Worm (Caenorhabditis elegans) whole organism, L4 larva: ENCODE data around the gene sre-31.

Experiments
- F44E2.7 ChIP-seq: fragments of 200-800 bp; sonication (Bioruptor generic); IDR thresholded peaks from 2 replicates; pipeline ENCODE4 v2.1.2; 2022; ENCODE audit warnings: missing genetic modification characterization, missing compliant biosample characterization
- Y48G9A.11 ChIP-seq: fragments of 200-800 bp; sonication (Bioruptor generic); IDR thresholded peaks from 2 replicates; pipeline ENCODE4 v1.3.6; 2022; ENCODE audit warnings: missing genetic modification reagents, missing genetic modification characterization, missing compliant biosample characterization
- aha-1 ChIP-seq: fragments of 150-350 bp; peaks from one replicate; lab custom pipeline; 2014; ENCODE audit warnings: missing biosample characterization, missing genetic modification characterization
- arid-1 ChIP-seq: fragments of 200-800 bp; sonication (Bioruptor generic); conservative IDR thresholded peaks from 2 replicates; pipeline ENCODE4 v1.3.6; 2022; ENCODE audit warnings: missing genetic modification reagents, missing genetic modification characterization, missing compliant biosample characterization
- attf-4 ChIP-seq: sonication (generic microtip); optimal IDR thresholded peaks from 3 replicates; lab custom pipeline; 2017; ENCODE audit warnings: missing biosample characterization, missing genetic modification characterization
- ceh-20 ChIP-seq: fragments of 200-800 bp; sonication (Bioruptor generic); IDR thresholded peaks from 2 replicates; pipeline ENCODE4 v1.3.6; 2022; ENCODE audit warnings: missing genetic modification reagents, missing genetic modification characterization, missing compliant biosample characterization
- ceh-28 ChIP-seq: fragments of 150-350 bp; optimal IDR thresholded peaks from 2 replicates; lab custom pipeline; 2014; ENCODE audit warnings: missing biosample characterization, missing genetic modification reagents, missing genetic modification characterization
- daf-16 ChIP-seq, 3 experiments: sonication (generic microtip); optimal IDR thresholded peaks; 2 replicates each; lab custom pipeline; 2016 to 2017; ENCODE audit warnings: missing genetic modification characterization in 3 of 3, missing genetic modification reagents in 3 of 3, mild to moderate bottlenecking in 2 of 3, missing compliant biosample characterization in 2 of 3, missing biosample characterization in 1 of 3, moderate library complexity in 1 of 3
- duxl-1 ChIP-seq: sonication (generic microtip); optimal IDR thresholded peaks from 2 replicates; lab custom pipeline; 2016; ENCODE audit warnings: mild to moderate bottlenecking, missing genetic modification characterization, moderate library complexity, missing compliant biosample characterization; ENCODE audit not compliant: poor library complexity
- dve-1 ChIP-seq: sonication (generic microtip); optimal IDR thresholded peaks from 2 replicates; lab custom pipeline; 2017; ENCODE audit warnings: antibody characterized with exemption, mild to moderate bottlenecking, missing genetic modification characterization, missing compliant biosample characterization; ENCODE audit not compliant: insufficient read depth
- egl-27 ChIP-seq: sonication (generic microtip); optimal IDR thresholded peaks from 3 replicates; lab custom pipeline; 2017; ENCODE audit warnings: missing biosample characterization, missing genetic modification reagents, missing genetic modification characterization
- fkh-10 ChIP-seq: fragments of 150-350 bp; optimal IDR thresholded peaks from 2 replicates; lab custom pipeline; 2014; ENCODE audit warnings: missing biosample characterization, missing genetic modification reagents, missing genetic modification characterization
- fos-1 ChIP-seq: fragments of 150-350 bp; optimal IDR thresholded peaks from 2 replicates; lab custom pipeline; 2014; ENCODE audit warnings: missing biosample characterization, missing genetic modification characterization
- lin-13 ChIP-seq: fragments of 150-350 bp; optimal IDR thresholded peaks from 2 replicates; lab custom pipeline; 2014; ENCODE audit warnings: missing biosample characterization, missing genetic modification reagents, missing genetic modification characterization
- lin-29 ChIP-seq: fragments of 200-800 bp; sonication (Bioruptor generic); IDR thresholded peaks from 2 replicates; pipeline ENCODE4 v1.3.6; 2022; ENCODE audit warnings: missing genetic modification reagents, missing genetic modification characterization, missing compliant biosample characterization
- lir-3 ChIP-seq: sonication (generic microtip); optimal IDR thresholded peaks from 2 replicates; lab custom pipeline; 2016; ENCODE audit warnings: mild to moderate bottlenecking, missing genetic modification characterization, missing compliant biosample characterization
- lsy-2 ChIP-seq, 2 experiments: fragments of 150-350 bp in 1 of 2; sonication (generic microtip) in 1 of 2; optimal IDR thresholded peaks; 2 replicates each; lab custom pipeline; 2014 to 2017; ENCODE audit warnings: missing biosample characterization in 2 of 2, missing genetic modification characterization in 2 of 2
- mdt-29 ChIP-seq: fragments of 200-800 bp; sonication (Bioruptor generic); IDR thresholded peaks from 2 replicates; pipeline ENCODE4 v1.3.6; 2022; ENCODE audit warnings: missing genetic modification reagents, missing genetic modification characterization, missing compliant biosample characterization
- mep-1 ChIP-seq: fragments of 150-350 bp; sonication (generic microtip); optimal IDR thresholded peaks from 3 replicates; lab custom pipeline; 2014; ENCODE audit warnings: missing biosample characterization, missing genetic modification characterization
- mes-2 ChIP-seq: sonication (generic microtip); optimal IDR thresholded peaks from 2 replicates; lab custom pipeline; 2016; ENCODE audit warnings: missing genotype, mild to moderate bottlenecking, missing genetic modification characterization, missing compliant biosample characterization; ENCODE audit not compliant: poor library complexity, severe bottlenecking
- mxl-3 ChIP-seq: fragments of 200-800 bp; sonication (Bioruptor generic); optimal IDR thresholded peaks from 2 replicates; lab custom pipeline; 2018; ENCODE audit warnings: mild to moderate bottlenecking, missing genetic modification characterization, missing compliant biosample characterization
- nhr-10 ChIP-seq: fragments of 150-350 bp; optimal IDR thresholded peaks from 2 replicates; lab custom pipeline; 2014; ENCODE audit warnings: missing biosample characterization, missing genetic modification characterization
- nhr-237 ChIP-seq: sonication (generic microtip); optimal IDR thresholded peaks from 2 replicates; lab custom pipeline; 2017; ENCODE audit warnings: missing biosample characterization, missing genetic modification characterization
- nhr-25 ChIP-seq: sonication (generic microtip); optimal IDR thresholded peaks from 2 replicates; lab custom pipeline; 2017; ENCODE audit warnings: missing genetic modification characterization, mild to moderate bottlenecking, missing compliant biosample characterization, antibody characterized with exemption, moderate library complexity, borderline replicate concordance; ENCODE audit not compliant: insufficient read depth
- nhr-48 ChIP-seq: sonication (generic microtip); optimal IDR thresholded peaks from 2 replicates; lab custom pipeline; 2016; ENCODE audit warnings: mild to moderate bottlenecking, missing genetic modification characterization, missing compliant biosample characterization
- nhr-77 ChIP-seq: fragments of 150-350 bp; optimal IDR thresholded peaks from 2 replicates; lab custom pipeline; 2014; ENCODE audit warnings: missing biosample characterization, missing genetic modification characterization
- pha-4 ChIP-seq, 2 experiments: fragments of 150-350 bp in 1 of 2; fragments of 200-800 bp in 1 of 2; sonication (Bioruptor generic) in 1 of 2; IDR thresholded peaks in 1 of 2; optimal IDR thresholded peaks in 1 of 2; 2 replicates each; pipeline versions ENCODE4 v1.3.6 to Lab custom; 2014 to 2022; ENCODE audit warnings: missing genetic modification characterization in 2 of 2, missing genetic modification reagents in 2 of 2, missing biosample characterization in 1 of 2, missing compliant biosample characterization in 1 of 2
- php-3 ChIP-seq: fragments of 200-800 bp; sonication (Bioruptor generic); IDR thresholded peaks from 2 replicates; pipeline ENCODE4 v1.3.6; 2022; ENCODE audit warnings: missing genetic modification reagents, missing genetic modification characterization, missing compliant biosample characterization
- saeg-2 ChIP-seq: fragments of 200-800 bp; sonication (Bioruptor generic); IDR thresholded peaks from 2 replicates; pipeline ENCODE4 v1.3.6; 2022; ENCODE audit warnings: missing genetic modification reagents, missing genetic modification characterization, missing compliant biosample characterization
- sdz-12 ChIP-seq: fragments of 200-800 bp; sonication (Bioruptor generic); optimal IDR thresholded peaks from 2 replicates; lab custom pipeline; 2018; ENCODE audit warnings: mild to moderate bottlenecking, missing genetic modification characterization, missing compliant biosample characterization
- set-16 ChIP-seq: fragments of 200-800 bp; sonication (Bioruptor generic); IDR thresholded peaks from 2 replicates; pipeline ENCODE4 v1.3.6; 2022; ENCODE audit warnings: missing genetic modification reagents, missing genetic modification characterization, missing compliant biosample characterization
- skn-1 ChIP-seq: fragments of 150-350 bp; optimal IDR thresholded peaks from 2 replicates; lab custom pipeline; 2014; ENCODE audit warnings: missing biosample characterization, missing genetic modification characterization
- snpc-4 ChIP-seq: fragments of 150-350 bp; optimal IDR thresholded peaks from 2 replicates; lab custom pipeline; 2014; ENCODE audit warnings: missing biosample characterization, missing genetic modification characterization
- spr-1 ChIP-seq: sonication (generic microtip); optimal IDR thresholded peaks from 2 replicates; lab custom pipeline; 2016; ENCODE audit warnings: mild to moderate bottlenecking, missing genetic modification characterization, missing compliant biosample characterization
- spr-3 ChIP-seq: fragments of 200-800 bp; sonication (Bioruptor generic); optimal IDR thresholded peaks from 2 replicates; lab custom pipeline; 2018; ENCODE audit warnings: mild to moderate bottlenecking, missing genetic modification characterization, missing compliant biosample characterization
- tag-97 ChIP-seq: fragments of 200-800 bp; sonication (Bioruptor generic); IDR thresholded peaks from 2 replicates; pipeline ENCODE4 v1.3.6; 2022; ENCODE audit warnings: missing genetic modification characterization, missing compliant biosample characterization
- unc-130 ChIP-seq: sonication (generic microtip); optimal IDR thresholded peaks from 2 replicates; lab custom pipeline; 2016; ENCODE audit warnings: missing genetic modification reagents, missing genetic modification characterization, missing compliant biosample characterization
- unc-62 ChIP-seq, 3 experiments: fragments of 150-350 bp in 1 of 3; sonication (generic microtip); optimal IDR thresholded peaks in 2 of 3; peaks in 1 of 3; 1 replicate in 1 of 3; 2 replicates in 2 of 3; lab custom pipeline; 2014 to 2017; ENCODE audit warnings: missing biosample characterization in 3 of 3, missing genetic modification characterization in 3 of 3, missing genetic modification reagents in 3 of 3, missing genotype in 1 of 3
- zag-1 ChIP-seq: fragments of 150-350 bp; optimal IDR thresholded peaks from 2 replicates; lab custom pipeline; 2014; ENCODE audit warnings: missing biosample characterization, missing genetic modification characterization
- zfp-2 ChIP-seq: sonication (generic microtip); optimal IDR thresholded peaks from 2 replicates; lab custom pipeline; 2016; ENCODE audit warnings: mild to moderate bottlenecking, missing genetic modification characterization, missing compliant biosample characterization

sre-31 gene

ce11 chrII:12393690-12394089 lies 14.9 kb downstream of the sre-31 start, which contains the start of gene Y57A10B.7:
Gene Y57A10B.7, minus strand, starts transcription at chrII:12393790.
- TF ChIP-seq mxl-3 (no peak), skn-1 (tag; lab: Kevin White, UChicago) (no peak), nhr-25 (tag; lab: Kevin White, UChicago) (no peak), nhr-237 (tag; lab: Kevin White, UChicago) (no peak), nhr-10 (tag; lab: Kevin White, UChicago) (no peak), nhr-77 (no peak), snpc-4 (no peak), set-16 (no peak), mdt-29 (GFP tag; lab: Robert Waterston, UW) (no peak), ceh-28 (tag; lab: Kevin White, UChicago) (no peak), unc-62 (GFP tag; optimal IDR thresholded peaks at IDR 0.05 in 1 of 2; lab: Kevin White, UChicago) (no peak), unc-62 (tag; optimal IDR thresholded peaks at IDR 0.05; lab: Kevin White, UChicago) (no peak), duxl-1 (tag; lab: Kevin White, UChicago) (no peak), Y48G9A.11 (no peak), php-3 (GFP tag; lab: Robert Waterston, UW) (no peak), lir-3 (no peak), pha-4 (GFP tag; IDR thresholded peaks at IDR 0.05; lab: Robert Waterston, UW) (no peak), pha-4 (tag; optimal IDR thresholded peaks at IDR 0.05; lab: Kevin White, UChicago) (no peak), nhr-48 (tag; lab: Kevin White, UChicago) (no peak), daf-16 (GFP tag; optimal IDR thresholded peaks at IDR 0.05; lab: Kevin White, UChicago) (no peak), daf-16 (tag; optimal IDR thresholded peaks at IDR 0.05; lab: Kevin White, UChicago) (no peak), zfp-2 (tag; lab: Kevin White, UChicago) (no peak), lin-29 (no peak)
- TF ChIP-seq, all 104 proteins: peak for 0

- no peak for TF ChIP-seq sdz-12 (GFP tag; lab: Kevin White, UChicago)
- no peak for TF ChIP-seq attf-4 (tag; lab: Kevin White, UChicago)
- TF ChIP-seq lin-13: no peak
- no peak for TF ChIP-seq lsy-2 (tag; optimal IDR thresholded peaks at IDR 0.05; lab: Kevin White, UChicago)
- no peak for TF ChIP-seq egl-27 (tag; lab: Kevin White, UChicago)
- TF ChIP-seq fkh-10 (GFP tag; lab: Kevin White, UChicago): no peak
- no peak for TF ChIP-seq fos-1 (tag; lab: Kevin White, UChicago)
- TF ChIP-seq zag-1: no peak
- no peak for TF ChIP-seq spr-1 (tag; lab: Kevin White, UChicago)
- no peak for TF ChIP-seq mep-1 (tag; lab: Kevin White, UChicago)
- no peak for TF ChIP-seq dve-1
Observed at ce11 chrII:12389783-12390182, 18.8 kb downstream of the sre-31 start, which contains the start of gene Y57A10B.6. Gene Y57A10B.6, plus strand, starts transcription at chrII:12390083.

- TF ChIP-seq nhr-10 (tag; lab: Kevin White, UChicago) (no peak), aha-1 (tag; lab: Kevin White, UChicago) (no peak), mes-2 (no peak), F44E2.7 (GFP tag; lab: Robert Waterston, UW) (no peak), nhr-48 (tag; lab: Kevin White, UChicago) (no peak), spr-1 (tag; lab: Kevin White, UChicago) (no peak), ceh-20 (GFP tag; lab: Robert Waterston, UW) (no peak), unc-62 (GFP tag; optimal IDR thresholded peaks at IDR 0.05 in 1 of 2; lab: Kevin White, UChicago) (no peak), unc-62 (tag; optimal IDR thresholded peaks at IDR 0.05; lab: Kevin White, UChicago) (no peak), attf-4 (tag; lab: Kevin White, UChicago) (no peak), saeg-2 (GFP tag; lab: Robert Waterston, UW) (no peak), tag-97 (GFP tag; lab: Robert Waterston, UW) (no peak), spr-3 (GFP tag; lab: Kevin White, UChicago) (no peak), pha-4 (GFP tag; IDR thresholded peaks at IDR 0.05; lab: Robert Waterston, UW) (no peak), pha-4 (tag; optimal IDR thresholded peaks at IDR 0.05; lab: Kevin White, UChicago) (no peak), arid-1 (GFP tag; lab: Robert Waterston, UW) (no peak), unc-130 (GFP tag; lab: Kevin White, UChicago) (no peak)
Observed at ce11 chrII:12387980-12388379, 20.6 kb downstream of the sre-31 start, which contains the start of gene sre-41. Gene sre-41, plus strand, starts transcription at chrII:12388280.
